Fruit fly (Drosophila melanogaster): ENCODE measurements around the gene CG7300.

Gene CG7300

dm6 chr2L:10665603-10666002, 32.2 kb downstream of the CG7300 start (continued):
- TF ChIP-seq CG10267 (tag; optimal IDR thresholded peaks at IDR 0.05) (peak; percentile 55), CG43689 (GFP tag; IDR thresholded peaks at IDR 0.05) (peak; percentile 85), Nf-YC (tag; optimal IDR thresholded peaks at IDR 0.05) (peak; percentile 47), trh (GFP tag; optimal IDR thresholded peaks at IDR 0.05) (peak; percentile 30), Hmx (GFP tag; optimal IDR thresholded peaks at IDR 0.05) (peak; percentile 53), HmgD (GFP tag; optimal IDR thresholded peaks at IDR 0.05) (no peak), CG2712 (tag; optimal IDR thresholded peaks at IDR 0.05) (peak; percentile 79), tll (GFP tag; optimal IDR thresholded peaks at IDR 0.05) (no peak), Aef1 (GFP tag; IDR thresholded peaks at IDR 0.05) (peak; percentile 87), CG31365 (tag; optimal IDR thresholded peaks at IDR 0.05) (no peak), jumu (GFP tag; optimal IDR thresholded peaks at IDR 0.05) (peak; percentile 64), H2.0 (GFP tag; IDR thresholded peaks at IDR 0.05) (peak; percentile 90), CG9727 (GFP tag; optimal IDR thresholded peaks at IDR 0.05) (peak; percentile 52), CG6654 (GFP tag; optimal IDR thresholded peaks at IDR 0.05) (peak; percentile 33), dan (GFP tag; IDR thresholded peaks at IDR 0.05) (peak; percentile 33; the same call in 1 of the 2 replicates), CG10979 (tag; optimal IDR thresholded peaks at IDR 0.05) (no peak), CG10565 (GFP tag; optimal IDR thresholded peaks at IDR 0.05) (no peak), gem (tag; optimal IDR thresholded peaks at IDR 0.05) (peak; percentile 85), Lhr (GFP tag; optimal IDR thresholded peaks at IDR 0.05) (no peak), CG11247 (GFP tag; IDR thresholded peaks at IDR 0.05) (peak; percentile 66), CG17186 (GFP tag; optimal IDR thresholded peaks at IDR 0.05) (no peak), crol (GFP tag; IDR thresholded peaks at IDR 0.05) (no peak), Doc3 (GFP tag; IDR thresholded peaks at IDR 0.05; ENCODE audit: partially characterized antibody) (no peak), CG9215 (GFP tag; IDR thresholded peaks at IDR 0.05) (peak; percentile 70), p53 (GFP tag; optimal IDR thresholded peaks at IDR 0.05) (no peak), vfl (GFP tag; optimal IDR thresholded peaks at IDR 0.05) (no peak), Dll (GFP tag; IDR thresholded peaks at IDR 0.05; ENCODE audit: partially characterized antibody) (no peak), hb (GFP tag; IDR thresholded peaks at IDR 0.05; ENCODE audit: partially characterized antibody) (no peak), MESR4 (GFP tag; optimal IDR thresholded peaks at IDR 0.05) (no peak), CTCF (GFP tag; optimal IDR thresholded peaks at IDR 0.05) (no peak), CG12104 (GFP tag; optimal IDR thresholded peaks at IDR 0.05) (peak; percentile 36), ap (GFP tag; IDR thresholded peaks at IDR 0.05) (peak; percentile 76), CG17385 (GFP tag; optimal IDR thresholded peaks at IDR 0.05) (peak; percentile 76), Dfd (GFP tag; optimal IDR thresholded peaks at IDR 0.05) (no peak), knrl (GFP tag; IDR thresholded peaks at IDR 0.05; ENCODE audit: partially characterized antibody) (no peak), Rx (GFP tag; IDR thresholded peaks at IDR 0.05) (peak; percentile 70), CG8290 (GFP tag; optimal IDR thresholded peaks at IDR 0.05) (peak; percentile 24), CG8290 (tag; optimal IDR thresholded peaks at IDR 0.05) (peak in 1 of 2 experiments; percentile 85), fru (optimal IDR thresholded peaks at IDR 0.05) (no peak), ftz-f1 (GFP tag; optimal IDR thresholded peaks at IDR 0.05) (no peak), gce (GFP tag; IDR thresholded peaks at IDR 0.05) (peak; percentile 77; the same call in 2 of the 3 replicates), CG13424 (tag; optimal IDR thresholded peaks at IDR 0.05) (peak; percentile 83), CG7271 (tag; optimal IDR thresholded peaks at IDR 0.05) (peak; percentile 12), GATAe (GFP tag; conservative IDR thresholded peaks at IDR 0.05) (no peak), pnt (GFP tag; optimal IDR thresholded peaks at IDR 0.05) (peak; percentile 76), ATbp (GFP tag; optimal IDR thresholded peaks at IDR 0.05) (peak; percentile 71), pum (GFP tag; optimal IDR thresholded peaks at IDR 0.05) (peak; percentile 82), oc (tag; optimal IDR thresholded peaks at IDR 0.05) (peak; percentile 57), CG17359 (tag; optimal IDR thresholded peaks at IDR 0.05) (peak; percentile 82), CG30020 (tag; optimal IDR thresholded peaks at IDR 0.05) (no peak), psq (GFP tag; optimal IDR thresholded peaks at IDR 0.05) (peak; percentile 43), Bgb (GFP tag; IDR thresholded peaks at IDR 0.05; ENCODE audit: partially characterized antibody) (no peak)
